Worm (Caenorhabditis elegans) whole organism, L4 larva: ENCODE measurements around the gene clec-186.

Experiments
- F10B5.3 ChIP-seq: sonication (generic microtip); optimal IDR thresholded peaks from 2 replicates; lab custom pipeline; 2016; ENCODE audit warnings: mild to moderate bottlenecking, missing genetic modification characterization, missing compliant biosample characterization
- Y5F2A.4 ChIP-seq: fragments of 200-800 bp; sonication (Bioruptor generic); optimal IDR thresholded peaks from 2 replicates; lab custom pipeline; 2018; ENCODE audit warnings: mild to moderate bottlenecking, missing genetic modification characterization, missing compliant biosample characterization
- ZK337.2 ChIP-seq: fragments of 200-800 bp; sonication (Bioruptor generic); IDR thresholded peaks from 2 replicates; pipeline ENCODE4 v1.3.6; 2022; ENCODE audit warnings: missing genetic modification reagents, missing genetic modification characterization, missing compliant biosample characterization
- aly-2 ChIP-seq: sonication (generic microtip); optimal IDR thresholded peaks from 2 replicates; lab custom pipeline; 2018; ENCODE audit warnings: missing biosample characterization, missing genetic modification characterization
- ceh-20 ChIP-seq: fragments of 200-800 bp; sonication (Bioruptor generic); IDR thresholded peaks from 2 replicates; pipeline ENCODE4 v1.3.6; 2022; ENCODE audit warnings: missing genetic modification reagents, missing genetic modification characterization, missing compliant biosample characterization
- ceh-32 ChIP-seq: sonication (generic microtip); optimal IDR thresholded peaks from 2 replicates; lab custom pipeline; 2016; ENCODE audit warnings: mild to moderate bottlenecking, missing genetic modification characterization, missing compliant biosample characterization; ENCODE audit not compliant: poor library complexity
- ceh-44 ChIP-seq: fragments of 200-800 bp; sonication (Bioruptor generic); IDR thresholded peaks from 2 replicates; pipeline ENCODE4 v1.3.6; 2022; ENCODE audit warnings: missing genetic modification reagents, missing genetic modification characterization, missing compliant biosample characterization
- ctbp-1 ChIP-seq: fragments of 200-800 bp; sonication (Bioruptor generic); IDR thresholded peaks from 2 replicates; pipeline ENCODE4 v1.3.6; 2022; ENCODE audit warnings: missing genetic modification reagents, missing genetic modification characterization, missing compliant biosample characterization
- daf-16 ChIP-seq, 3 experiments: sonication (generic microtip); optimal IDR thresholded peaks; 2 replicates each; lab custom pipeline; 2016 to 2017; ENCODE audit warnings: missing genetic modification characterization in 3 of 3, missing genetic modification reagents in 3 of 3, mild to moderate bottlenecking in 2 of 3, missing compliant biosample characterization in 2 of 3, missing biosample characterization in 1 of 3, moderate library complexity in 1 of 3
- daf-8 ChIP-seq: fragments of 200-800 bp; sonication (Bioruptor generic); IDR thresholded peaks from 2 replicates; pipeline ENCODE4 v1.3.6; 2022; ENCODE audit warnings: missing genetic modification characterization, missing compliant biosample characterization
- dmd-6 ChIP-seq: fragments of 200-800 bp; sonication (Bioruptor generic); IDR thresholded peaks from 2 replicates; pipeline ENCODE4 v1.3.6; 2022; ENCODE audit warnings: missing genetic modification reagents, missing genetic modification characterization, missing compliant biosample characterization
- dve-1 ChIP-seq: sonication (generic microtip); optimal IDR thresholded peaks from 2 replicates; lab custom pipeline; 2017; ENCODE audit warnings: antibody characterized with exemption, mild to moderate bottlenecking, missing genetic modification characterization, missing compliant biosample characterization; ENCODE audit not compliant: insufficient read depth
- hlh-11 ChIP-seq: fragments of 200-800 bp; sonication (Bioruptor generic); optimal IDR thresholded peaks from 2 replicates; lab custom pipeline; 2018; ENCODE audit warnings: mild to moderate bottlenecking, missing genetic modification characterization, missing compliant biosample characterization
- hlh-30 ChIP-seq: sonication (generic microtip); optimal IDR thresholded peaks from 2 replicates; lab custom pipeline; 2017; ENCODE audit warnings: antibody characterized with exemption, mild to moderate bottlenecking, missing genetic modification characterization, missing compliant biosample characterization; ENCODE audit not compliant: insufficient read depth
- lin-13 ChIP-seq: fragments of 150-350 bp; optimal IDR thresholded peaks from 2 replicates; lab custom pipeline; 2014; ENCODE audit warnings: missing biosample characterization, missing genetic modification reagents, missing genetic modification characterization
- lin-38 ChIP-seq: fragments of 200-800 bp; sonication (Bioruptor generic); IDR thresholded peaks from 2 replicates; pipeline ENCODE4 v1.3.6; 2022; ENCODE audit warnings: missing genetic modification reagents, missing genetic modification characterization, missing compliant biosample characterization
- lin-39 ChIP-seq: fragments of 150-350 bp; optimal IDR thresholded peaks from 2 replicates; lab custom pipeline; 2014; ENCODE audit warnings: missing biosample characterization, missing genetic modification reagents, missing genetic modification characterization
- mdl-1 ChIP-seq, 2 experiments: fragments of 150-350 bp in 1 of 2; sonication (generic microtip) in 1 of 2; optimal IDR thresholded peaks; 2 replicates each; lab custom pipeline; 2014 to 2017; ENCODE audit warnings: missing biosample characterization in 2 of 2, missing genetic modification characterization in 2 of 2
- mdt-29 ChIP-seq: fragments of 200-800 bp; sonication (Bioruptor generic); IDR thresholded peaks from 2 replicates; pipeline ENCODE4 v1.3.6; 2022; ENCODE audit warnings: missing genetic modification reagents, missing genetic modification characterization, missing compliant biosample characterization
- mep-1 ChIP-seq: fragments of 150-350 bp; sonication (generic microtip); optimal IDR thresholded peaks from 3 replicates; lab custom pipeline; 2014; ENCODE audit warnings: missing biosample characterization, missing genetic modification characterization
- mxl-2 ChIP-seq: fragments of 200-800 bp; sonication (Bioruptor generic); conservative IDR thresholded peaks from 2 replicates; pipeline ENCODE4 v1.3.6; 2022; ENCODE audit warnings: missing genetic modification reagents, missing genetic modification characterization, missing compliant biosample characterization
- mxl-3 ChIP-seq: fragments of 200-800 bp; sonication (Bioruptor generic); optimal IDR thresholded peaks from 2 replicates; lab custom pipeline; 2018; ENCODE audit warnings: mild to moderate bottlenecking, missing genetic modification characterization, missing compliant biosample characterization
- nhr-102 ChIP-seq: sonication (generic microtip); optimal IDR thresholded peaks from 2 replicates; lab custom pipeline; 2016; ENCODE audit warnings: mild to moderate bottlenecking, missing genetic modification characterization, moderate library complexity, missing compliant biosample characterization
- nhr-28 ChIP-seq: fragments of 150-350 bp; optimal IDR thresholded peaks from 2 replicates; lab custom pipeline; 2014; ENCODE audit warnings: missing biosample characterization, missing genetic modification characterization
- nhr-6 ChIP-seq: fragments of 150-350 bp; optimal IDR thresholded peaks from 2 replicates; lab custom pipeline; 2014; ENCODE audit warnings: missing biosample characterization, missing genetic modification characterization
- nhr-77 ChIP-seq: fragments of 150-350 bp; optimal IDR thresholded peaks from 2 replicates; lab custom pipeline; 2014; ENCODE audit warnings: missing biosample characterization, missing genetic modification characterization
- pqm-1 ChIP-seq: sonication (generic microtip); optimal IDR thresholded peaks from 2 replicates; lab custom pipeline; 2017; ENCODE audit warnings: missing biosample characterization, missing genetic modification characterization
- rbr-2 ChIP-seq: sonication (generic microtip); optimal IDR thresholded peaks from 2 replicates; lab custom pipeline; 2016; ENCODE audit warnings: missing genotype, missing genetic modification characterization, missing compliant biosample characterization
- sdz-12 ChIP-seq: fragments of 200-800 bp; sonication (Bioruptor generic); optimal IDR thresholded peaks from 2 replicates; lab custom pipeline; 2018; ENCODE audit warnings: mild to moderate bottlenecking, missing genetic modification characterization, missing compliant biosample characterization
- set-16 ChIP-seq: fragments of 200-800 bp; sonication (Bioruptor generic); IDR thresholded peaks from 2 replicates; pipeline ENCODE4 v1.3.6; 2022; ENCODE audit warnings: missing genetic modification reagents, missing genetic modification characterization, missing compliant biosample characterization
- snpc-1.2 ChIP-seq: fragments of 200-800 bp; sonication (Bioruptor generic); IDR thresholded peaks from 2 replicates; pipeline ENCODE4 v1.3.6; 2022; ENCODE audit warnings: missing genetic modification reagents, missing genetic modification characterization, missing compliant biosample characterization
- spr-1 ChIP-seq: sonication (generic microtip); optimal IDR thresholded peaks from 2 replicates; lab custom pipeline; 2016; ENCODE audit warnings: mild to moderate bottlenecking, missing genetic modification characterization, missing compliant biosample characterization
- spr-3 ChIP-seq: fragments of 200-800 bp; sonication (Bioruptor generic); optimal IDR thresholded peaks from 2 replicates; lab custom pipeline; 2018; ENCODE audit warnings: mild to moderate bottlenecking, missing genetic modification characterization, missing compliant biosample characterization
- tra-1 ChIP-seq: fragments of 200-800 bp; sonication (Bioruptor generic); IDR thresholded peaks from 2 replicates; pipeline ENCODE4 v1.3.6; 2022; ENCODE audit warnings: missing genetic modification reagents, missing genetic modification characterization, missing compliant biosample characterization
- unc-39 ChIP-seq: sonication (generic microtip); optimal IDR thresholded peaks from 2 replicates; lab custom pipeline; 2017; ENCODE audit warnings: missing biosample characterization, missing genetic modification characterization
- zag-1 ChIP-seq: fragments of 150-350 bp; optimal IDR thresholded peaks from 2 replicates; lab custom pipeline; 2014; ENCODE audit warnings: missing biosample characterization, missing genetic modification characterization
- zfp-2 ChIP-seq: sonication (generic microtip); optimal IDR thresholded peaks from 2 replicates; lab custom pipeline; 2016; ENCODE audit warnings: mild to moderate bottlenecking, missing genetic modification characterization, missing compliant biosample characterization

The clec-186 gene

ce11 chrIV:12901602-12902001 lies 35.7 kb downstream of the clec-186 start:
- peak; percentile 19 for TF ChIP-seq hlh-30 (tag; lab: Kevin White, UChicago)
- no peak for TF ChIP-seq ceh-20
- peak; percentile 67 for TF ChIP-seq nhr-28 (tag; lab: Kevin White, UChicago)
- TF ChIP-seq mdl-1 (tag; optimal IDR thresholded peaks at IDR 0.05; lab: Kevin White, UChicago): peak in 1 of 2 experiments; percentile 16
- no peak for TF ChIP-seq daf-16 (GFP tag; optimal IDR thresholded peaks at IDR 0.05; lab: Kevin White, UChicago)
- TF ChIP-seq daf-16 (tag; optimal IDR thresholded peaks at IDR 0.05; lab: Kevin White, UChicago): peak; percentile 30
- TF ChIP-seq spr-1: no peak
- TF ChIP-seq lin-39 (tag; lab: Kevin White, UChicago): no peak
- no peak for TF ChIP-seq daf-8 (GFP tag; lab: Robert Waterston, UW)
- no peak for TF ChIP-seq mxl-2 (GFP tag; lab: Robert Waterston, UW)
- peak; percentile 18 for TF ChIP-seq pqm-1 (tag; lab: Kevin White, UChicago)
- no peak for TF ChIP-seq unc-39 (tag; lab: Kevin White, UChicago)
- TF ChIP-seq nhr-77 (tag; lab: Kevin White, UChicago): peak; percentile 33
- peak; percentile 81 for TF ChIP-seq dmd-6
- peak; percentile 3 for TF ChIP-seq dve-1 (tag; lab: Kevin White, UChicago)
- no peak for TF ChIP-seq tra-1
- TF ChIP-seq zag-1 (tag; lab: Kevin White, UChicago): no peak
- no peak for TF ChIP-seq Y5F2A.4 (GFP tag; lab: Kevin White, UChicago)
- no peak for TF ChIP-seq mdt-29 (GFP tag; lab: Robert Waterston, UW)
- no peak for TF ChIP-seq zfp-2 (tag; lab: Kevin White, UChicago)
- TF ChIP-seq mxl-3 (GFP tag; lab: Kevin White, UChicago): peak; percentile 19
- peak; percentile 20 for TF ChIP-seq hlh-11 (tag; lab: Kevin White, UChicago)
- no peak for TF ChIP-seq nhr-102 (tag; lab: Kevin White, UChicago)

DNA sequence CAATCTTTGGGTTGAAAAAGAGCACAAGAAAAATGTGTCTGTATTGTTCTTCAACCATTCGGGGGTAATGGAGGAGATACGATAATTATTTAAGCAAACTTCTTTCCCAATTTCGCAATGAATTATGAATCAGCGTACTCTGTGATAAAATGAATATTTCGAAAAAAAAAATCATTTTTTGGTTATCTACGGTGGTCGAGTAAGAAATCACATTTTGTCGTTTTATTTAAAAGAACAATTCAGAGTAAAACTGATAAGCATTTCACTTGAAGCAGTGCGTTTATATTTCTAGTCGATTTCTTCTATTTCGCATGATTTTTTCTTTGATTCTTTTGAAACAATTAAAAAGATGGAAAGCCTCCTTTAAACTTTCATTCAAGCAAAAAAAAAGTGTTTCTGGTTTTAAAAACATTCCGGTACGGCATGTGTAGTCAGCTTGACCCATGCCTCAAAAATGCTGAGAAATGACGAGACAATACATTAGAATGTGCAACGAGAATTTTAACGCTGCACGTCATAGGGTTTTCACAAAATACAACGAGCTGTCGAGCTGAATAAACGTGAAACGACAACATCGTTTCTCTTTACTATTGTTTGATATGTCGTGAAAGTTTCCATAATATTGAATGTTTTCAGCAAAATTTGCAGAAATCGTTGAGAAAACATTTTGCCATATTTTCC lies 36.7 kb downstream of the clec-186 start, which contains the start of gene K08D8.2:
K08D8.2 (plus strand) TSS at position 631 of the 681 bp plus-strand sequence.
- TF ChIP-seq mep-1 (no peak), lin-38 (GFP tag; lab: Robert Waterston, UW) (no peak), lin-13 (GFP tag; lab: Kevin White, UChicago) (no peak), dmd-6 (peak; percentile 35; the same call in 1 of the 2 replicates), ceh-44 (GFP tag; lab: Robert Waterston, UW) (no peak), ZK337.2 (GFP tag; lab: Robert Waterston, UW) (no peak), pqm-1 (tag; lab: Kevin White, UChicago) (peak; percentile 10), rbr-2 (tag; lab: Kevin White, UChicago) (no peak), nhr-6 (no peak)

DNA sequence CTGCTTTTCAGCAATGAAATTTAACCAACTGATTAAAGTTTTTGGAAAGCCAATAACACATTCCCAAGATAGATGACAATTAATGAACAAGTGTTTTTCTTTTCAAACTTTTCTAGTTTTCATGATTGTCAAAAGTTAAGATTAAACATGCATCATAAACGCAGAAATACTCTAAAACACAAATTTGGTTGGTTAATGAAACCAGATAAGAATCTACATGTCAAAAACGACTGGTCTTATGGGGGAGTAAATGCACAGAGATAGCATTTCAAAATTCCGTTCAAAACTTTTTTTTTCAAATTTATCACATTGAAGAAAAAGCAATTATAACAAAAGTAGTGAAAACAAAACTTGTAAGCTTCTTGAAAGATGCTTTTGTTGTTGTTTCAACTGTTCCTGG lies 37.8 kb downstream of the clec-186 start:
- TF ChIP-seq snpc-1.2 (no peak), daf-16 (GFP tag; optimal IDR thresholded peaks at IDR 0.05; lab: Kevin White, UChicago) (no peak), daf-16 (tag; optimal IDR thresholded peaks at IDR 0.05; lab: Kevin White, UChicago) (peak; percentile 25), F10B5.3 (tag; lab: Kevin White, UChicago) (no peak), lin-39 (tag; lab: Kevin White, UChicago) (no peak), dve-1 (tag; lab: Kevin White, UChicago) (peak; percentile 44), set-16 (GFP tag; lab: Robert Waterston, UW) (no peak), sdz-12 (GFP tag; lab: Kevin White, UChicago) (no peak), spr-3 (GFP tag; lab: Kevin White, UChicago) (no peak), ceh-44 (GFP tag; lab: Robert Waterston, UW) (no peak), nhr-28 (tag; lab: Kevin White, UChicago) (peak; percentile 38), ceh-32 (no peak), ZK337.2 (GFP tag; lab: Robert Waterston, UW) (no peak), daf-8 (GFP tag; lab: Robert Waterston, UW) (no peak), zfp-2 (tag; lab: Kevin White, UChicago) (no peak), tra-1 (no peak), pqm-1 (tag; lab: Kevin White, UChicago) (peak; percentile 71), aly-2 (tag; lab: Kevin White, UChicago) (no peak), ctbp-1 (GFP tag; lab: Robert Waterston, UW) (no peak), dmd-6 (peak; percentile 12; the same call in 1 of the 2 replicates)
